Worm (Caenorhabditis elegans): ENCODE results near the gene gly-10.

The gly-10 gene

DNA sequence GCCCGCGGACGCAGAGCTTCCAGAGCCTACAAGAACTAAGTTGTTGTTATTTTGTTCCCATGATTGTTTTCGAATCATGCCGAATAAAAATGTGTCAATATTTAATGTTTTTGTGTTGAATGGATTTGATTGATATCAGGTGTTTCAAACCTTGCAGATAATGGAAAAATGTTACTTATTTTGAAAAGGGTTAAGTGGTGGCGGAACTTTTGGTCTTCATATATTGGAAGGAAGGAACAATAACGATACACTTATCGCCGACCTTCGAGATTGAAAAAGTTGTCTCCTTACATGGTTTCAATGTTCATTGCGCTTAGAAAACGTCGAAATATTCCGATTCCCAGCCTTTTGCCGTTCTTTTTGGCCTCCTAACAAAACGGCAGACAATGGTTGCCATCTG lies at the start of gene gly-10:
gly-10 (plus strand) TSS at position 387 of the 400 bp plus-strand sequence.
- TF ChIP-seq nhr-11 (tag; optimal IDR thresholded peaks at IDR 0.05), result no peak
- no peak for TF ChIP-seq ets-4 (tag; optimal IDR thresholded peaks at IDR 0.05)
- TF ChIP-seq pag-3 (tag; optimal IDR thresholded peaks at IDR 0.05; ENCODE audit: borderline replicate concordance), result no peak
- no peak for TF ChIP-seq tbx-7 (tag; optimal IDR thresholded peaks at IDR 0.05)
- no peak for TF ChIP-seq ahr-1 (tag; optimal IDR thresholded peaks at IDR 0.05)
- no peak for TF ChIP-seq hlh-13 (GFP tag; optimal IDR thresholded peaks at IDR 0.05)
- no peak for TF ChIP-seq sdc-2 (tag; optimal IDR thresholded peaks at IDR 0.05)
- no peak for TF ChIP-seq ceh-18 (tag; optimal IDR thresholded peaks at IDR 0.05)
- no peak for TF ChIP-seq ceh-22 (tag; optimal IDR thresholded peaks at IDR 0.05)
- TF ChIP-seq elt-4 (tag; optimal IDR thresholded peaks at IDR 0.05), result no peak
- TF ChIP-seq elt-2 (tag; optimal IDR thresholded peaks at IDR 0.05), result no peak
- TF ChIP-seq madf-2 (tag; optimal IDR thresholded peaks at IDR 0.05), result no peak

- no peak for TF ChIP-seq npax-4 (tag; optimal IDR thresholded peaks at IDR 0.05)
- TF ChIP-seq ceh-30 (tag; optimal IDR thresholded peaks at IDR 0.05), result no peak
These were observed 36.7 kb upstream of the gly-10 start, which contains the start of gene C47A4.3 for ce11 chrIV:13742244-13742643. Gene C47A4.3, minus strand, starts transcription at chrIV:13742344.

ce11 chrIV:13745409-13745808 lies 33.5 kb upstream of the gly-10 start, which contains the start of gene C47A4.5:
Gene C47A4.5, plus strand, starts transcription at chrIV:13745709.
- TF ChIP-seq fax-1 (tag; optimal IDR thresholded peaks at IDR 0.05) (no peak), lim-6 (tag; optimal IDR thresholded peaks at IDR 0.05) (no peak), C08G9.2 (tag; optimal IDR thresholded peaks at IDR 0.05) (no peak), pat-9 (tag; optimal IDR thresholded peaks at IDR 0.05) (no peak), nfya-1 (tag; optimal IDR thresholded peaks at IDR 0.05) (no peak), che-1 (tag; optimal IDR thresholded peaks at IDR 0.05) (no peak), unc-86 (tag; optimal IDR thresholded peaks at IDR 0.05) (no peak), dmd-4 (tag; optimal IDR thresholded peaks at IDR 0.05; ENCODE audit: borderline replicate concordance) (no peak), pag-3 (tag; optimal IDR thresholded peaks at IDR 0.05; ENCODE audit: borderline replicate concordance) (no peak), ceh-14 (tag; optimal IDR thresholded peaks at IDR 0.05) (no peak)

DNA sequence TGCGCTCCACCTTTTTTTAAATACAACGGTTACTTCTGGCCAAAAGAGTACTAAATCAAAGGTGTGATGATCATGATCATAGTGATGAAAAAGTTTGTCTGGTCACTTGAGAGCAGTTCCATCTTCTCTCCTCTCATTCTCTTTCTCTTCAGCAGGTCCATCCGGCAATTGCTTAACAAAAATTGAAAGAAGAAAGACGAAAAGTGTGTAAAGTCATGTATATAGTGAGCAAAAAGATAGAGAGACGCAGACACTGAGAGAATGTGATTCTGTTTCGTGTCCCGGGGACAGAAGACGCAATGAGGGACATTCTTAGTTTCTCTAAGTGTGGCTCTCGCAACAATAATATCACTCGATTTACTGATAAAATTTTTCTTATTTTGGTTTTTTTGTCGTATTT lies 30.1 kb upstream of the gly-10 start:
- TF ChIP-seq unc-55 (GFP tag; optimal IDR thresholded peaks at IDR 0.05) (peak; percentile 34), pha-4 (tag; optimal IDR thresholded peaks at IDR 0.05) (no peak), nfya-1 (tag; optimal IDR thresholded peaks at IDR 0.05) (peak; percentile 4)

DNA sequence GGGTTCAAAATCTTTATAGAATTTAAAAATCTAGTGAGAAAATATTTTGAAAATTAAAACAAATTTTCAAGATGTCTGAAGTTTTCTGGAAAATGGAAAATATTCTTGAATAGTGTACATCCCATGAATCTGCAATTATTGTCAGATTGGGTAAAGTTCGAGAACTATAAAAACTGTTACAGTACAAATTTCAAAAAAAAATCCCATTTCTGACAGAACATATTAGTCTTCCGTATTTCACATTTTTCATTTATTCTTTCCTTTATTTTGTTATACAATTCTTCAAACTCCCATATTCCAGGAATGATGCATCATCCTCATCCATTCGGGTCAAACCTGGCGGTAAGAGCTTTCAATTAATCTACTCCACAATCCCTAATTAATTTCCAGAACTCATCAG lies 28.9 kb upstream of the gly-10 start, which contains the start of gene sorb-1:
sorb-1 (plus strand) TSS at position 301 of the 400 bp plus-strand sequence.
- TF ChIP-seq sdc-2 (tag; optimal IDR thresholded peaks at IDR 0.05), result no peak
- no peak for TF ChIP-seq eyg-1 (tag; optimal IDR thresholded peaks at IDR 0.05)
- no peak for TF ChIP-seq ceh-2 (tag; optimal IDR thresholded peaks at IDR 0.05)
- no peak for TF ChIP-seq unc-55 (GFP tag; optimal IDR thresholded peaks at IDR 0.05)
- TF ChIP-seq ceh-9 (tag; optimal IDR thresholded peaks at IDR 0.05), result no peak
- no peak for TF ChIP-seq tbx-7 (tag; optimal IDR thresholded peaks at IDR 0.05)
- no peak for TF ChIP-seq C08G9.2 (tag; optimal IDR thresholded peaks at IDR 0.05)
- TF ChIP-seq npax-4 (tag; optimal IDR thresholded peaks at IDR 0.05), result no peak

ce11 chrIV:13755619-13756018 lies 23.3 kb upstream of the gly-10 start:
- peak; percentile 52 for TF ChIP-seq nfya-1 (tag; optimal IDR thresholded peaks at IDR 0.05)
- no peak for TF ChIP-seq elt-2 (tag; optimal IDR thresholded peaks at IDR 0.05)

- no peak for TF ChIP-seq gmeb-2 (tag; optimal IDR thresholded peaks at IDR 0.05)
- TF ChIP-seq ets-4 (tag; optimal IDR thresholded peaks at IDR 0.05), result no peak
- peak; percentile 74 for TF ChIP-seq unc-42 (tag; optimal IDR thresholded peaks at IDR 0.05)
These were observed 15.4 kb upstream of the gly-10 start for ce11 chrIV:13763449-13763848.
